Fruit fly (Drosophila melanogaster) whole organism, prepupa: ENCODE data around the gene Kmn1.

Source experiments
- CG8319 ChIP-seq: fragments of 200-800 bp; sonication (Bioruptor generic); optimal IDR thresholded peaks from 3 replicates; lab custom pipeline; 2016; ENCODE audit warnings: missing biosample characterization, missing genetic modification characterization
- CG8632 ChIP-seq: fragments of 200-800 bp; sonication (Bioruptor generic); optimal IDR thresholded peaks from 3 replicates; lab custom pipeline; 2016; ENCODE audit warnings: missing biosample characterization, missing genetic modification characterization
- CG9139 ChIP-seq: fragments of 200-800 bp; sonication (Bioruptor generic); optimal IDR thresholded peaks from 3 replicates; lab custom pipeline; 2017; ENCODE audit warnings: missing biosample characterization, mild to moderate bottlenecking, missing genetic modification characterization
- Sox14 ChIP-seq: fragments of 200-800 bp; sonication (Bioruptor generic); optimal IDR thresholded peaks from 3 replicates; lab custom pipeline; 2016; ENCODE audit warnings: missing biosample characterization, missing genetic modification characterization
- eg ChIP-seq: fragments of 200-800 bp; sonication (Bioruptor generic); IDR thresholded peaks from 3 replicates; pipeline ENCODE4 v1.3.6; 2022; ENCODE audit warnings: missing biosample characterization, missing genetic modification characterization
- esn ChIP-seq: fragments of 200-800 bp; sonication (Bioruptor generic); optimal IDR thresholded peaks from 2 replicates; lab custom pipeline; 2016; ENCODE audit warnings: missing biosample characterization, mild to moderate bottlenecking, missing genetic modification characterization, moderate library complexity
- vri ChIP-seq: fragments of 200-800 bp; sonication (Bioruptor generic); optimal IDR thresholded peaks from 3 replicates; lab custom pipeline; 2016; ENCODE audit warnings: missing biosample characterization, mild to moderate bottlenecking, missing genetic modification characterization

- TF ChIP-seq vri (GFP tag; lab: Kevin White, UChicago): no peak
- no peak for TF ChIP-seq CG9139 (GFP tag; lab: Kevin White, UChicago)
- TF ChIP-seq CG8319 (GFP tag; lab: Kevin White, UChicago): no peak
- no peak for TF ChIP-seq Sox14
- no peak for TF ChIP-seq esn (GFP tag; lab: Kevin White, UChicago)
- no peak for TF ChIP-seq CG8632 (GFP tag; lab: Kevin White, UChicago)
- TF ChIP-seq eg (GFP tag; lab: Robert Waterston, UW): no peak
Observed at dm6 chrX:11527088-11527635, 45.1 kb downstream of the Kmn1 start.
